Comparison of ENCODE assay signal across 3 fruit fly cellular contexts in the genomic region with DNA sequence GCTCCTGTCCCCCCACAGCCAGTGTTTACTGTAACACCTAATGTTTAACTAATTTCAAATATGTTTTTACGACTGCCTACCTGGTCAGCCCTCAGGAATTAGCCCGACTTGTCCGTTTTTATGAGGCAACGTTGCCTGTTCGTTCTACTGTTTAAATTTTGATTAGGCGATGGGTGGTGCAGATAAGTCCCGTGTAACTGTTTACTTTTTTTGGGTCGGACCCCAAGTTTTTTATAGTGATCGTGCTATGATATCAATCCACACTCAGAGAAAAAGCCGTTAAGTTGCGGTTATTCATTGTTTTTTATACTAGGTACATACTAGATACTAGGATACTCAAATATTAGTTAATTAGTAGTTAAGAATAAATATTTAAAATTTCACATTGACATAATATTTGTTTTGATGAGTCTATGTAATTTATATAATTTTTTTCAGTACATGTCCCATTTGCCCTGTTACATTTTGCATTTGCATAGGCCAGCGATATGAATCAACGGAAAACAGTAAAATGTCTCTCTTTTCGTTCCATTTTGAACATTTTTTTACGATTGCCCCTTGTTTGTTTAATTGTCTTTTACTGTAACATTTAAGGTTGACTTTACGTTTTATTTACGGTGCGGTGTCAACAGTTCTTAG.
TF ChIP-seq lines count a peak whose summit lies in the region.

No protein-coding gene starts in this region.

- TF ChIP-seq CTCF in whole organism, embryonic (GFP tag; optimal IDR thresholded peaks at IDR 0.05; lab: Kevin White, UChicago) = no peak

TF ChIP-seq in whole organism, embryonic, 481 proteins besides CTCF, POLR2A, EP300 and RAD21 (continues in another document):
- TF ChIP-seq CG7271 (tag; optimal IDR thresholded peaks at IDR 0.05; lab: Kevin White, UChicago) (peak; percentile 34), salm (tag; optimal IDR thresholded peaks at IDR 0.05; lab: Kevin White, UChicago) (peak; percentile 73), lilli (GFP tag; optimal IDR thresholded peaks at IDR 0.05; lab: Kevin White, UChicago) (peak; percentile 39), CG9727 (GFP tag; optimal IDR thresholded peaks at IDR 0.05; lab: Kevin White, UChicago) (peak; percentile 82), CG6254 (GFP tag; optimal IDR thresholded peaks at IDR 0.05; lab: Kevin White, UChicago) (peak; percentile 5), CG7372 (GFP tag; IDR thresholded peaks at IDR 0.05; lab: Robert Waterston, UW) (no peak), wdn (GFP tag; IDR thresholded peaks at IDR 0.05; lab: Robert Waterston, UW) (no peak), CG17568 (GFP tag; optimal IDR thresholded peaks at IDR 0.05; lab: Kevin White, UChicago) (peak; percentile 51), wek (GFP tag; optimal IDR thresholded peaks at IDR 0.05; lab: Kevin White, UChicago) (peak; percentile 36), klu (GFP tag; IDR thresholded peaks at IDR 0.05; lab: Robert Waterston, UW) (peak; percentile 13; the same call in 1 of the 2 replicates), sens (GFP tag; lab: Kevin White, UChicago) (peak; percentile 90), CG10147 (GFP tag; optimal IDR thresholded peaks at IDR 0.05; lab: Kevin White, UChicago) (peak; percentile 28), D19B (GFP tag; optimal IDR thresholded peaks at IDR 0.05; lab: Kevin White, UChicago) (peak; percentile 10), tll (GFP tag; optimal IDR thresholded peaks at IDR 0.05; lab: Kevin White, UChicago) (peak in 1 of 2 experiments; percentile 46), MESR4 (GFP tag; optimal IDR thresholded peaks at IDR 0.05; lab: Kevin White, UChicago) (no peak), jumu (GFP tag; optimal IDR thresholded peaks at IDR 0.05; lab: Kevin White, UChicago) (no peak), bsh (GFP tag; optimal IDR thresholded peaks at IDR 0.05; lab: Kevin White, UChicago) (peak in 1 of 2 experiments; percentile 89), CG2116 (GFP tag; optimal IDR thresholded peaks at IDR 0.05; lab: Kevin White, UChicago) (peak; percentile 17), Optix (GFP tag; IDR thresholded peaks at IDR 0.05; lab: Robert Waterston, UW) (no peak), lola (GFP tag; optimal IDR thresholded peaks at IDR 0.05; lab: Kevin White, UChicago) (peak in 1 of 3 experiments; percentile 89), CG6654 (GFP tag; optimal IDR thresholded peaks at IDR 0.05; lab: Kevin White, UChicago) (peak; percentile 16), Abd-B (GFP tag; optimal IDR thresholded peaks at IDR 0.05; lab: Kevin White, UChicago) (peak; percentile 68), CG14014 (GFP tag; IDR thresholded peaks at IDR 0.05; lab: Robert Waterston, UW) (0 out of 2 replicates have a peak, but pooled peaks have one; percentile 10), hth (optimal IDR thresholded peaks at IDR 0.05; lab: Kevin White, UChicago) (no peak), Fer1 (GFP tag; optimal IDR thresholded peaks at IDR 0.05; lab: Kevin White, UChicago) (no peak), ATbp (GFP tag; optimal IDR thresholded peaks at IDR 0.05; lab: Kevin White, UChicago) (peak; percentile 48), ac (GFP tag; optimal IDR thresholded peaks at IDR 0.05; lab: Kevin White, UChicago) (peak; percentile 4)

TF ChIP-seq in whole organism, prepupa, 60 proteins besides CTCF, POLR2A, EP300 and RAD21:
- TF ChIP-seq fd59A (GFP tag; optimal IDR thresholded peaks at IDR 0.05; lab: Kevin White, UChicago) = no peak
- no peak for TF ChIP-seq CG11762 (GFP tag; optimal IDR thresholded peaks at IDR 0.05; lab: Kevin White, UChicago; ENCODE audit: insufficient read depth)
- peak; percentile 15 for TF ChIP-seq Eip78C (GFP tag; lab: Kevin White, UChicago)
- TF ChIP-seq CG10631 (GFP tag; optimal IDR thresholded peaks at IDR 0.05; lab: Kevin White, UChicago) = no peak
- no peak for TF ChIP-seq Met (GFP tag; optimal IDR thresholded peaks at IDR 0.05; lab: Kevin White, UChicago)
- TF ChIP-seq salr (GFP tag; optimal IDR thresholded peaks at IDR 0.05; lab: Kevin White, UChicago) = no peak
- TF ChIP-seq cyc (GFP tag; optimal IDR thresholded peaks at IDR 0.05; lab: Kevin White, UChicago) = no peak
- TF ChIP-seq svp (GFP tag; lab: Kevin White, UChicago) = no peak
- no peak for TF ChIP-seq eg (GFP tag; IDR thresholded peaks at IDR 0.05; lab: Robert Waterston, UW)
- TF ChIP-seq Hr39 (GFP tag; optimal IDR thresholded peaks at IDR 0.05; lab: Kevin White, UChicago) = no peak
- no peak for TF ChIP-seq Smox (GFP tag; optimal IDR thresholded peaks at IDR 0.05; lab: Kevin White, UChicago)
- TF ChIP-seq fkh (GFP tag; optimal IDR thresholded peaks at IDR 0.05; lab: Kevin White, UChicago) = peak; percentile 84
- TF ChIP-seq CG8119 (GFP tag; IDR thresholded peaks at IDR 0.05; lab: Robert Waterston, UW) = 0 out of 3 replicates have a peak, but pooled peaks have one; percentile 20

TF ChIP-seq in whole organism, wandering third instar larva, 38 proteins besides CTCF, POLR2A, EP300 and RAD21:
- no peak for TF ChIP-seq jim (GFP tag; optimal IDR thresholded peaks at IDR 0.05; lab: Kevin White, UChicago)
- peak; percentile 40 for TF ChIP-seq sv (GFP tag; optimal IDR thresholded peaks at IDR 0.05; lab: Kevin White, UChicago)
- no peak for TF ChIP-seq Myc (optimal IDR thresholded peaks at IDR 0.05; lab: Kevin White, UChicago)
- no peak for TF ChIP-seq lola (GFP tag; optimal IDR thresholded peaks at IDR 0.05; lab: Kevin White, UChicago)
- TF ChIP-seq sage (GFP tag; optimal IDR thresholded peaks at IDR 0.05; lab: Kevin White, UChicago) = no peak
- TF ChIP-seq Jra (GFP tag; optimal IDR thresholded peaks at IDR 0.05; lab: Kevin White, UChicago) = no peak
- TF ChIP-seq Mio (GFP tag; optimal IDR thresholded peaks at IDR 0.05; lab: Kevin White, UChicago) = no peak
- no peak for TF ChIP-seq CG32264 (GFP tag; optimal IDR thresholded peaks at IDR 0.05; lab: Kevin White, UChicago)
- TF ChIP-seq usp (GFP tag; optimal IDR thresholded peaks at IDR 0.05; lab: Kevin White, UChicago) = no peak
